Worm (Caenorhabditis elegans): Measurements from ENCODE around the gene era-1.

era-1 gene

ce11 chrV:6706771-6707170 is 3.9 kb downstream of the era-1 start, which contains the start of gene W02F12.4 (continued):
- TF ChIP-seq lir-3 (tag; optimal IDR thresholded peaks at IDR 0.05) (no peak), nhr-77 (tag; optimal IDR thresholded peaks at IDR 0.05) (peak; percentile 62), dmd-6 (GFP tag; IDR thresholded peaks at IDR 0.05) (peak; percentile 76), ctbp-1 (GFP tag; IDR thresholded peaks at IDR 0.05) (no peak), attf-4 (tag; optimal IDR thresholded peaks at IDR 0.05) (no peak), hlh-11 (tag; optimal IDR thresholded peaks at IDR 0.05) (peak; percentile 66), nhr-6 (tag; optimal IDR thresholded peaks at IDR 0.05) (peak; percentile 28), snpc-1.2 (GFP tag; IDR thresholded peaks at IDR 0.05) (no peak), T20F7.1 (GFP tag; optimal IDR thresholded peaks at IDR 0.05) (peak; percentile 79)

ce11 chrV:6709050-6709683 is 6.3 kb downstream of the era-1 start, which contains the start of gene dlst-1:
dlst-1 (minus strand) TSS chrV:6709101.
- TF ChIP-seq F49E8.2 (tag; optimal IDR thresholded peaks at IDR 0.05; ENCODE audit: borderline replicate concordance) (peak; percentile 1), aha-1 (tag) (no peak), lsy-2 (tag; optimal IDR thresholded peaks at IDR 0.05) (peak in 1 of 2 experiments; percentile 36), spr-1 (tag; optimal IDR thresholded peaks at IDR 0.05) (peak; percentile 35), nhr-11 (tag; optimal IDR thresholded peaks at IDR 0.05) (no peak), dve-1 (tag; optimal IDR thresholded peaks at IDR 0.05; ENCODE audit: insufficient read depth) (peak; percentile 45), Y105C5A.15 (GFP tag; IDR thresholded peaks at IDR 0.05) (no peak), egl-27 (tag; optimal IDR thresholded peaks at IDR 0.05) (no peak), snpc-4 (tag; optimal IDR thresholded peaks at IDR 0.05) (no peak), aly-2 (tag; optimal IDR thresholded peaks at IDR 0.05) (no peak), T20F7.1 (GFP tag; optimal IDR thresholded peaks at IDR 0.05) (peak; percentile 85), snpc-1.2 (GFP tag; IDR thresholded peaks at IDR 0.05) (no peak), nhr-25 (tag; optimal IDR thresholded peaks at IDR 0.05; ENCODE audit: borderline replicate concordance, insufficient read depth) (no peak), zfp-3 (GFP tag; conservative IDR thresholded peaks at IDR 0.05) (no peak), Y5F2A.4 (GFP tag; optimal IDR thresholded peaks at IDR 0.05) (no peak), ceh-28 (tag; optimal IDR thresholded peaks at IDR 0.05) (no peak), F44E2.7 (GFP tag; IDR thresholded peaks at IDR 0.05) (no peak), F10B5.3 (tag; optimal IDR thresholded peaks at IDR 0.05) (no peak), lin-39 (tag; optimal IDR thresholded peaks at IDR 0.05) (no peak), ZK546.5 (tag; optimal IDR thresholded peaks at IDR 0.05) (no peak), nhr-48 (tag; optimal IDR thresholded peaks at IDR 0.05) (peak; percentile 35), ZK337.2 (GFP tag; IDR thresholded peaks at IDR 0.05) (no peak), spr-3 (GFP tag; optimal IDR thresholded peaks at IDR 0.05) (no peak), ztf-7 (tag; optimal IDR thresholded peaks at IDR 0.05) (no peak), egl-43 (GFP tag; IDR thresholded peaks at IDR 0.05) (no peak), nhr-10 (tag; optimal IDR thresholded peaks at IDR 0.05) (no peak), mep-1 (tag; optimal IDR thresholded peaks at IDR 0.05) (peak; percentile 47), nhr-102 (tag; optimal IDR thresholded peaks at IDR 0.05) (peak; percentile 48), hlh-11 (tag; optimal IDR thresholded peaks at IDR 0.05) (peak; percentile 34), daf-12 (tag; optimal IDR thresholded peaks at IDR 0.05) (no peak), mxl-2 (GFP tag; conservative IDR thresholded peaks at IDR 0.05) (no peak), rbr-2 (tag; optimal IDR thresholded peaks at IDR 0.05) (peak; percentile 37), arid-1 (GFP tag; conservative IDR thresholded peaks at IDR 0.05) (no peak), lin-38 (GFP tag; IDR thresholded peaks at IDR 0.05) (peak; percentile 59), ces-1 (GFP tag; optimal IDR thresholded peaks at IDR 0.05) (no peak), pha-4 (GFP tag; IDR thresholded peaks at IDR 0.05) (0 out of 2 replicates have a peak, but pooled peaks have one; percentile 39), pha-4 (tag; optimal IDR thresholded peaks at IDR 0.05) (no peak), hif-1 (tag; optimal IDR thresholded peaks at IDR 0.05) (no peak), unc-62 (GFP tag; optimal IDR thresholded peaks at IDR 0.05 in 1 of 2) (no peak), unc-62 (tag; optimal IDR thresholded peaks at IDR 0.05) (no peak), mxl-3 (GFP tag; optimal IDR thresholded peaks at IDR 0.05) (peak; percentile 54), dpl-1 (GFP tag; optimal IDR thresholded peaks at IDR 0.05) (peak; percentile 33), set-16 (GFP tag; IDR thresholded peaks at IDR 0.05) (peak; percentile 27; the same call in 1 of the 2 replicates)
